Fruit fly (Drosophila melanogaster) whole organism, embryonic: ENCODE results near the gene RpL32.

Source experiments
- Atf3 ChIP-seq: fragments of 200-800 bp; sonication (Bioruptor generic); optimal IDR thresholded peaks from 3 replicates; lab custom pipeline; 2016; ENCODE audit warnings: missing biosample characterization, missing genetic modification characterization
- CG1024 ChIP-seq: fragments of 200-800 bp; sonication (Bioruptor generic); IDR thresholded peaks from 2 replicates; pipeline ENCODE4 v1.3.6; 2022; ENCODE audit warnings: missing biosample characterization, missing genetic modification characterization
- CG10366 ChIP-seq: fragments of 200-800 bp; sonication (Bioruptor generic); IDR thresholded peaks from 2 replicates; pipeline ENCODE4 v1.3.6; 2022; ENCODE audit warnings: missing biosample characterization, missing genetic modification characterization
- CG11504 ChIP-seq: fragments of 200-800 bp; sonication (Bioruptor generic); optimal IDR thresholded peaks from 3 replicates; lab custom pipeline; 2019; ENCODE audit warnings: missing biosample characterization, mild to moderate bottlenecking, missing genetic modification characterization, moderate library complexity
- CG12155 ChIP-seq: fragments of 200-800 bp; sonication (Bioruptor generic); optimal IDR thresholded peaks from 3 replicates; lab custom pipeline; 2016; ENCODE audit warnings: missing biosample characterization, missing genetic modification characterization
- CG12219 ChIP-seq: fragments of 200-800 bp; sonication (Bioruptor generic); optimal IDR thresholded peaks from 3 replicates; lab custom pipeline; 2018; ENCODE audit warnings: missing biosample characterization, mild to moderate bottlenecking, missing genetic modification characterization
- CG12769 ChIP-seq: fragments of 200-800 bp; sonication (Bioruptor generic); optimal IDR thresholded peaks from 2 replicates; lab custom pipeline; 2019; ENCODE audit warnings: missing biosample characterization, mild to moderate bottlenecking, missing genetic modification characterization, moderate library complexity
- CG15269 ChIP-seq: fragments of 200-800 bp; sonication (Bioruptor generic); optimal IDR thresholded peaks from 2 replicates; lab custom pipeline; 2018; ENCODE audit warnings: missing biosample characterization, mild to moderate bottlenecking, missing genetic modification characterization, moderate library complexity
- CG17359 ChIP-seq: fragments of 200-800 bp; sonication (Bioruptor generic); optimal IDR thresholded peaks from 3 replicates; lab custom pipeline; 2018; ENCODE audit warnings: missing biosample characterization, mild to moderate bottlenecking, missing genetic modification characterization, moderate library complexity
- CG17361 ChIP-seq: fragments of 200-800 bp; sonication (Bioruptor generic); IDR thresholded peaks from 3 replicates; pipeline ENCODE4 v1.3.6; 2022; ENCODE audit warnings: missing biosample characterization, missing genetic modification characterization
- CG2678 ChIP-seq: fragments of 200-800 bp; sonication (Bioruptor generic); optimal IDR thresholded peaks from 3 replicates; lab custom pipeline; 2019; ENCODE audit warnings: missing biosample characterization, mild to moderate bottlenecking, missing genetic modification characterization, moderate library complexity
- CG30403 ChIP-seq: fragments of 200-800 bp; sonication (Bioruptor generic); optimal IDR thresholded peaks from 3 replicates; lab custom pipeline; 2016; ENCODE audit warnings: missing biosample characterization, missing genetic modification characterization
- CG31441 ChIP-seq: fragments of 200-800 bp; sonication (Bioruptor generic); IDR thresholded peaks from 2 replicates; pipeline ENCODE4 v1.3.6; 2022; ENCODE audit warnings: missing biosample characterization, missing genetic modification characterization
- CG32532 ChIP-seq: fragments of 200-800 bp; sonication (Bioruptor generic); IDR thresholded peaks from 2 replicates; pipeline ENCODE4 v1.3.6; 2022; ENCODE audit warnings: missing biosample characterization, missing genetic modification characterization
- CG32772 ChIP-seq: fragments of 200-800 bp; sonication (Bioruptor generic); IDR thresholded peaks from 2 replicates; pipeline ENCODE4 v1.3.6; 2022; ENCODE audit warnings: missing biosample characterization, missing genetic modification characterization
- CG6654 ChIP-seq: fragments of 200-800 bp; sonication (Bioruptor generic); optimal IDR thresholded peaks from 2 replicates; lab custom pipeline; 2017; ENCODE audit warnings: missing biosample characterization, mild to moderate bottlenecking, missing genetic modification characterization
- CG6854 ChIP-seq: fragments of 200-800 bp; sonication (Bioruptor generic); optimal IDR thresholded peaks from 3 replicates; lab custom pipeline; 2017; ENCODE audit warnings: missing biosample characterization, mild to moderate bottlenecking, missing genetic modification characterization
- CG7839 ChIP-seq: fragments of 200-800 bp; sonication (Bioruptor generic); optimal IDR thresholded peaks from 3 replicates; lab custom pipeline; 2018; ENCODE audit warnings: missing biosample characterization, mild to moderate bottlenecking, missing genetic modification characterization, moderate library complexity
- CG8944 ChIP-seq: fragments of 200-800 bp; sonication (Bioruptor generic); optimal IDR thresholded peaks from 3 replicates; lab custom pipeline; 2016; ENCODE audit warnings: missing biosample characterization, missing genetic modification characterization
- CG9817 ChIP-seq: fragments of 200-800 bp; sonication (Bioruptor generic); optimal IDR thresholded peaks from 2 replicates; lab custom pipeline; 2018; ENCODE audit warnings: missing biosample characterization, mild to moderate bottlenecking, missing genetic modification characterization, moderate library complexity
- Camta ChIP-seq: fragments of 200-800 bp; sonication (Bioruptor generic); optimal IDR thresholded peaks from 2 replicates; lab custom pipeline; 2016; ENCODE audit warnings: missing biosample characterization, missing genetic modification characterization
- D ChIP-seq, 2 experiments: fragments of 200-800 bp in 1 of 2; fragments of >200 bp in 1 of 2; sonication (Bioruptor generic) in 1 of 2; optimal IDR thresholded peaks; 2 replicates in 1 of 2; 3 replicates in 1 of 2; lab custom pipeline; 2017; ENCODE audit warnings: mild to moderate bottlenecking in 1 of 2, missing biosample characterization in 1 of 2, missing genetic modification characterization in 1 of 2, missing genetic modification reagents in 1 of 2
- Doc2 ChIP-seq: fragments of 200-800 bp; sonication (Bioruptor generic); IDR thresholded peaks from 2 replicates; pipeline ENCODE4 v1.3.6; 2022; ENCODE audit warnings: missing biosample characterization, missing genetic modification characterization
- Dref ChIP-seq: fragments of 200-800 bp; sonication (Bioruptor generic); IDR thresholded peaks from 2 replicates; pipeline ENCODE4 v1.3.6; 2022; ENCODE audit warnings: missing biosample characterization, missing genetic modification characterization
- Hr39 ChIP-seq: fragments of >200 bp; optimal IDR thresholded peaks from 2 replicates; lab custom pipeline; 2017
- Nf-YC ChIP-seq: fragments of 200-800 bp; optimal IDR thresholded peaks from 3 replicates; lab custom pipeline; 2019; ENCODE audit warnings: missing biosample characterization, mild to moderate bottlenecking, missing genetic modification characterization, moderate library complexity
- Ptx1 ChIP-seq: fragments of 200-800 bp; sonication (Bioruptor generic); IDR thresholded peaks from 2 replicates; pipeline ENCODE4 v1.3.6; 2022; ENCODE audit warnings: missing biosample characterization, missing genetic modification characterization
- Side ChIP-seq: fragments of 200-800 bp; sonication (Bioruptor generic); optimal IDR thresholded peaks from 2 replicates; lab custom pipeline; 2016; ENCODE audit warnings: missing biosample characterization, missing genetic modification characterization
- Sry-β ChIP-seq: fragments of 200-800 bp; sonication (Bioruptor generic); optimal IDR thresholded peaks from 2 replicates; lab custom pipeline; 2018; ENCODE audit warnings: missing biosample characterization, mild to moderate bottlenecking, missing genetic modification characterization, moderate library complexity
- Ssrp ChIP-seq: fragments of 200-800 bp; sonication (Bioruptor generic); optimal IDR thresholded peaks from 2 replicates; lab custom pipeline; 2018; ENCODE audit warnings: missing biosample characterization, mild to moderate bottlenecking, missing genetic modification characterization, moderate library complexity
- Xbp1 ChIP-seq: fragments of 200-800 bp; sonication (Bioruptor generic); optimal IDR thresholded peaks from 3 replicates; lab custom pipeline; 2016; ENCODE audit warnings: missing biosample characterization, mild to moderate bottlenecking, missing genetic modification characterization
- ab ChIP-seq: fragments of 200-800 bp; sonication (Bioruptor generic); optimal IDR thresholded peaks from 2 replicates; lab custom pipeline; 2016; ENCODE audit warnings: missing biosample characterization, missing genetic modification characterization
- ap ChIP-seq: fragments of 200-800 bp; sonication (Bioruptor generic); IDR thresholded peaks from 2 replicates; pipeline ENCODE4 v1.3.6; 2022; ENCODE audit warnings: missing biosample characterization, missing genetic modification characterization
- az2 ChIP-seq: fragments of 200-800 bp; sonication (Bioruptor generic); optimal IDR thresholded peaks from 3 replicates; lab custom pipeline; 2016; ENCODE audit warnings: missing biosample characterization, missing genetic modification characterization
- cas ChIP-seq: fragments of 200-800 bp; sonication (Bioruptor generic); IDR thresholded peaks from 2 replicates; pipeline ENCODE4 v1.3.6; 2022; ENCODE audit warnings: missing biosample characterization, missing genetic modification characterization
- da ChIP-seq: fragments of 200-800 bp; sonication (Bioruptor generic); optimal IDR thresholded peaks from 2 replicates; lab custom pipeline; 2016; ENCODE audit warnings: missing biosample characterization, missing genetic modification characterization
- disco-r ChIP-seq: fragments of 200-800 bp; sonication (Bioruptor generic); optimal IDR thresholded peaks from 2 replicates; lab custom pipeline; 2016; ENCODE audit warnings: missing biosample characterization, missing genetic modification characterization
- dmrt11E ChIP-seq: fragments of 200-800 bp; sonication (Bioruptor generic); optimal IDR thresholded peaks from 3 replicates; lab custom pipeline; 2018; ENCODE audit warnings: missing biosample characterization, mild to moderate bottlenecking, missing genetic modification characterization, moderate library complexity
- dysf ChIP-seq: fragments of 200-800 bp; sonication (Bioruptor generic); IDR thresholded peaks from 3 replicates; pipeline ENCODE4 v1.3.6; 2022; ENCODE audit warnings: missing biosample characterization, missing genetic modification characterization
- hb ChIP-seq: fragments of 200-800 bp; sonication (Bioruptor generic); IDR thresholded peaks from 3 replicates; pipeline ENCODE4 v1.3.6; 2022; ENCODE audit warnings: missing biosample characterization, missing genetic modification characterization; ENCODE audit not compliant: partially characterized antibody
- jigr1 ChIP-seq: fragments of 200-800 bp; sonication (Bioruptor generic); IDR thresholded peaks from 3 replicates; pipeline ENCODE4 v1.3.6; 2022; ENCODE audit warnings: missing biosample characterization, missing genetic modification characterization
- lmd ChIP-seq: fragments of 200-800 bp; sonication (Bioruptor generic); IDR thresholded peaks from 2 replicates; pipeline ENCODE4 v1.3.6; 2022; ENCODE audit warnings: missing biosample characterization, missing genetic modification characterization
- org-1 ChIP-seq: fragments of 200-800 bp; sonication (Bioruptor generic); optimal IDR thresholded peaks from 2 replicates; lab custom pipeline; 2017; ENCODE audit warnings: missing biosample characterization, missing genetic modification characterization
- ranshi ChIP-seq: fragments of 200-800 bp; sonication (Bioruptor generic); IDR thresholded peaks from 2 replicates; pipeline ENCODE4 v1.3.6; 2022; ENCODE audit warnings: missing biosample characterization, missing genetic modification characterization
- stc ChIP-seq: fragments of 200-800 bp; sonication (Bioruptor generic); IDR thresholded peaks from 2 replicates; pipeline ENCODE4 v1.3.6; 2022; ENCODE audit warnings: missing biosample characterization, missing genetic modification characterization
- trh ChIP-seq: fragments of 200-800 bp; sonication (Bioruptor generic); optimal IDR thresholded peaks from 2 replicates; lab custom pipeline; 2016; ENCODE audit warnings: missing biosample characterization, missing genetic modification characterization
- ttk ChIP-seq: fragments of 200-800 bp; sonication (Bioruptor generic); IDR thresholded peaks from 2 replicates; pipeline ENCODE4 v2.1.2; 2022; ENCODE audit warnings: missing biosample characterization, missing genetic modification characterization
- unpg ChIP-seq: fragments of 200-800 bp; sonication (Bioruptor generic); optimal IDR thresholded peaks from 3 replicates; lab custom pipeline; 2018; ENCODE audit warnings: missing biosample characterization, mild to moderate bottlenecking, missing genetic modification characterization, moderate library complexity
- zen ChIP-seq: fragments of 200-800 bp; sonication (Bioruptor generic); optimal IDR thresholded peaks from 3 replicates; lab custom pipeline; 2018; ENCODE audit warnings: missing biosample characterization, mild to moderate bottlenecking, missing genetic modification characterization, moderate library complexity
- zf30C ChIP-seq: fragments of 200-800 bp; sonication (Bioruptor generic); optimal IDR thresholded peaks from 3 replicates; lab custom pipeline; 2018; ENCODE audit warnings: missing biosample characterization, mild to moderate bottlenecking, missing genetic modification characterization
- zfh1 ChIP-seq: fragments of 200-800 bp; sonication (Bioruptor generic); IDR thresholded peaks from 3 replicates; pipeline ENCODE4 v1.3.6; 2022; ENCODE audit warnings: missing biosample characterization, missing genetic modification characterization

The RpL32 gene

DNA sequence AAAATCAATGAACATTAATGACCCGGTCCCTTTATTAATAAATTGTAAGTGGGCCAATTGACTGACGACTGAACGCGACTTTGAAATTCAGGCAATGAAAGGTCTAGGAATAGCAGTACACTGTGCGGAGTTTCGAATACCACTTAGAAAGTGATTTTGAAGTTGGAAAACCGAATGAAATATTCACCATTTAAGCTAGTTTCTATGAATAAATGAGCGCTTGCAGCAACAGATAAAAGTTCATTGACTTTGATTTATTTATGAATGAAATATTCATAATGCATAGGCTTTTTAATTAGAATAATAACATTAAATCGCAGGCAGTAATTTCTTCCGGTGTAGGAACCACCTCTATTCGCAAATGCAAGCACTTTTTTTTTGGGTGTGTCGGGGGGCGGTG is 25.0 kb downstream of the RpL32 start (continued):
- peak; percentile 3 for TF ChIP-seq az2 (GFP tag; lab: Kevin White, UChicago)
- TF ChIP-seq dmrt11E (tag; lab: Kevin White, UChicago), result peak; percentile 1
- 0 out of 3 replicates have a peak, but pooled peaks have one; percentile 46 for TF ChIP-seq zfh1 (GFP tag; lab: Robert Waterston, UW)
- TF ChIP-seq ranshi (GFP tag; lab: Robert Waterston, UW), result peak; percentile 9; the same call in 1 of the 2 replicates
- no peak for TF ChIP-seq zen (tag; lab: Kevin White, UChicago)
- no peak for TF ChIP-seq Sry-β (GFP tag; lab: Kevin White, UChicago)
- peak; percentile 8 for TF ChIP-seq org-1 (GFP tag; lab: Kevin White, UChicago)
- no peak for TF ChIP-seq CG1024 (GFP tag; lab: Robert Waterston, UW)
- TF ChIP-seq CG17359 (tag; lab: Kevin White, UChicago), result peak; percentile 22
- no peak for TF ChIP-seq ab (GFP tag; lab: Kevin White, UChicago)
- TF ChIP-seq ttk (GFP tag; lab: Robert Waterston, UW), result no peak
- no peak for TF ChIP-seq CG12769 (tag; lab: Kevin White, UChicago)
- TF ChIP-seq Camta, result no peak
- TF ChIP-seq hb (GFP tag; lab: Robert Waterston, UW), result no peak
- TF ChIP-seq CG17361 (GFP tag; lab: Robert Waterston, UW), result 0 out of 3 replicates have a peak, but pooled peaks have one; percentile 16
- TF ChIP-seq CG6654 (GFP tag; lab: Kevin White, UChicago), result no peak
- no peak for TF ChIP-seq Side (GFP tag; lab: Kevin White, UChicago)
- peak; percentile 30; the same call in 1 of the 2 replicates for TF ChIP-seq lmd (GFP tag; lab: Robert Waterston, UW)
- TF ChIP-seq da (GFP tag; lab: Kevin White, UChicago), result no peak
- TF ChIP-seq CG9817 (tag; lab: Kevin White, UChicago), result peak; percentile 17
- TF ChIP-seq stc, result peak; percentile 9; the same call in 1 of the 2 replicates
- TF ChIP-seq trh (GFP tag; lab: Kevin White, UChicago), result no peak
- no peak for TF ChIP-seq CG32772 (GFP tag; lab: Robert Waterston, UW)
- peak; percentile 40 for TF ChIP-seq Ssrp (tag; lab: Kevin White, UChicago)
- TF ChIP-seq CG7839 (tag; lab: Kevin White, UChicago), result peak; percentile 22
- no peak for TF ChIP-seq Atf3 (GFP tag; lab: Kevin White, UChicago)
- TF ChIP-seq CG6854, result no peak
- peak; percentile 29 for TF ChIP-seq Xbp1 (GFP tag; lab: Kevin White, UChicago)
- 0 out of 2 replicates have a peak, but pooled peaks have one; percentile 31 for TF ChIP-seq Ptx1 (GFP tag; lab: Robert Waterston, UW)
- no peak for TF ChIP-seq CG8944 (GFP tag; lab: Kevin White, UChicago)
- TF ChIP-seq jigr1, result 0 out of 3 replicates have a peak, but pooled peaks have one; percentile 21
- TF ChIP-seq Dref (GFP tag; lab: Robert Waterston, UW), result no peak
- TF ChIP-seq ap (GFP tag; lab: Robert Waterston, UW), result 0 out of 2 replicates have a peak, but pooled peaks have one; percentile 8
- no peak for TF ChIP-seq Nf-YC
- peak; percentile 24; the same call in 1 of the 2 replicates for TF ChIP-seq CG31441
- TF ChIP-seq Hr39 (lab: Kevin White, UChicago), result no peak
- no peak for TF ChIP-seq CG12219 (GFP tag; lab: Kevin White, UChicago)
- TF ChIP-seq CG32532, result peak; percentile 27; the same call in 1 of the 2 replicates
- peak; percentile 33 for TF ChIP-seq unpg (GFP tag; lab: Kevin White, UChicago)
- TF ChIP-seq CG10366 (GFP tag; lab: Robert Waterston, UW), result peak; percentile 16; the same call in 1 of the 2 replicates
- peak; percentile 38 for TF ChIP-seq CG2678 (tag; lab: Kevin White, UChicago)
- no peak for TF ChIP-seq Doc2
- peak; percentile 32 for TF ChIP-seq CG15269 (tag; lab: Kevin White, UChicago)
- peak; percentile 10 for TF ChIP-seq CG12155
- TF ChIP-seq zf30C (GFP tag; lab: Kevin White, UChicago), result peak; percentile 33
- TF ChIP-seq CG30403 (GFP tag; lab: Kevin White, UChicago), result peak; percentile 44
- no peak for TF ChIP-seq cas (GFP tag; lab: Robert Waterston, UW)
- no peak for TF ChIP-seq D (optimal IDR thresholded peaks at IDR 0.05; lab: Kevin White, UChicago)
- TF ChIP-seq D (GFP tag; optimal IDR thresholded peaks at IDR 0.05; lab: Kevin White, UChicago), result peak; percentile 17
- TF ChIP-seq disco-r (GFP tag; lab: Kevin White, UChicago), result no peak
- TF ChIP-seq CG11504 (tag; lab: Kevin White, UChicago), result peak; percentile 53
- TF ChIP-seq dysf (GFP tag; lab: Robert Waterston, UW), result peak; percentile 59; the same call in 1 of the 3 replicates
